Worm (Caenorhabditis elegans) whole organism, late embryonic: Measurements from ENCODE around the gene C15C8.6.
A peak's percentile ranks its signal among the peaks of the same experiment; 100 is the strongest.

Source experiments
- C38D4.7 ChIP-seq: fragments of 200-800 bp; sonication (Bioruptor generic); optimal IDR thresholded peaks from 2 replicates; lab custom pipeline; 2018; ENCODE audit warnings: mild to moderate bottlenecking, missing genetic modification characterization, moderate library complexity, missing compliant biosample characterization
- K09A11.1 ChIP-seq: sonication (generic microtip); optimal IDR thresholded peaks from 2 replicates; lab custom pipeline; 2017; ENCODE audit warnings: antibody characterized with exemption, mild to moderate bottlenecking, missing genetic modification characterization, missing compliant biosample characterization; ENCODE audit not compliant: insufficient read depth
- T23F11.4 ChIP-seq: fragments of 200-800 bp; sonication (Bioruptor generic); optimal IDR thresholded peaks from 2 replicates; lab custom pipeline; 2018; ENCODE audit warnings: mild to moderate bottlenecking, missing genetic modification characterization, missing compliant biosample characterization
- Y22D7AL.16 ChIP-seq: sonication (generic microtip); optimal IDR thresholded peaks from 2 replicates; lab custom pipeline; 2016; ENCODE audit warnings: missing genetic modification characterization, missing compliant biosample characterization
- ceh-14 ChIP-seq: sonication (generic microtip); optimal IDR thresholded peaks from 2 replicates; lab custom pipeline; 2016; ENCODE audit warnings: missing genotype, missing genetic modification characterization, missing compliant biosample characterization
- ceh-19 ChIP-seq: fragments of 200-800 bp; sonication (Bioruptor generic); optimal IDR thresholded peaks from 2 replicates; lab custom pipeline; 2018; ENCODE audit warnings: mild to moderate bottlenecking, missing genetic modification characterization, missing compliant biosample characterization
- ceh-22 ChIP-seq: sonication (generic microtip); optimal IDR thresholded peaks from 2 replicates; lab custom pipeline; 2017; ENCODE audit warnings: missing biosample characterization, missing genetic modification characterization
- ceh-30 ChIP-seq: fragments of 150-350 bp; optimal IDR thresholded peaks from 2 replicates; lab custom pipeline; 2014; ENCODE audit warnings: missing biosample characterization, missing genetic modification characterization
- ceh-6 ChIP-seq: fragments of 200-800 bp; sonication (Bioruptor generic); optimal IDR thresholded peaks from 2 replicates; lab custom pipeline; 2018; ENCODE audit warnings: mild to moderate bottlenecking, missing genetic modification characterization, missing compliant biosample characterization
- che-1 ChIP-seq: sonication (generic microtip); optimal IDR thresholded peaks from 2 replicates; lab custom pipeline; 2016; ENCODE audit warnings: mild to moderate bottlenecking, missing genetic modification characterization, missing compliant biosample characterization
- dmd-4 ChIP-seq: sonication (generic microtip); optimal IDR thresholded peaks from 2 replicates; lab custom pipeline; 2016; ENCODE audit warnings: borderline replicate concordance, missing genetic modification characterization, missing compliant biosample characterization
- dve-1 ChIP-seq: sonication (generic microtip); optimal IDR thresholded peaks from 2 replicates; lab custom pipeline; 2017; ENCODE audit warnings: antibody characterized with exemption, mild to moderate bottlenecking, missing genetic modification characterization, missing compliant biosample characterization
- ets-4 ChIP-seq: sonication (generic microtip); optimal IDR thresholded peaks from 2 replicates; lab custom pipeline; 2016; ENCODE audit warnings: missing genetic modification characterization, missing compliant biosample characterization
- eyg-1 ChIP-seq: sonication (generic microtip); optimal IDR thresholded peaks from 2 replicates; lab custom pipeline; 2016; ENCODE audit warnings: missing genotype, missing genetic modification characterization, missing compliant biosample characterization
- fkh-10 ChIP-seq: fragments of 150-350 bp; optimal IDR thresholded peaks from 2 replicates; lab custom pipeline; 2014; ENCODE audit warnings: missing biosample characterization, missing genetic modification reagents, missing genetic modification characterization
- fkh-6 ChIP-seq: sonication (generic microtip); optimal IDR thresholded peaks from 2 replicates; lab custom pipeline; 2016; ENCODE audit warnings: missing genetic modification characterization, missing compliant biosample characterization
- hlh-13 ChIP-seq: fragments of 200-800 bp; sonication (Bioruptor generic); optimal IDR thresholded peaks from 2 replicates; lab custom pipeline; 2018; ENCODE audit warnings: mild to moderate bottlenecking, missing genetic modification characterization, missing compliant biosample characterization
- lim-6 ChIP-seq: sonication (generic microtip); optimal IDR thresholded peaks from 2 replicates; lab custom pipeline; 2016; ENCODE audit warnings: missing genetic modification characterization, missing compliant biosample characterization
- nfya-1 ChIP-seq: sonication (generic microtip); optimal IDR thresholded peaks from 2 replicates; lab custom pipeline; 2017; ENCODE audit warnings: missing genetic modification characterization, mild to moderate bottlenecking, missing compliant biosample characterization, antibody characterized with exemption, moderate library complexity
- pag-3 ChIP-seq: sonication (generic microtip); optimal IDR thresholded peaks from 2 replicates; lab custom pipeline; 2016; ENCODE audit warnings: missing compliant biosample characterization, missing genetic modification characterization, borderline replicate concordance
- pax-1 ChIP-seq: fragments of 150-350 bp; optimal IDR thresholded peaks from 2 replicates; lab custom pipeline; 2014; ENCODE audit warnings: missing biosample characterization, missing genetic modification characterization
- pha-4 ChIP-seq: fragments of 150-350 bp; optimal IDR thresholded peaks from 2 replicates; lab custom pipeline; 2018; ENCODE audit warnings: missing biosample characterization, missing genetic modification reagents, missing genetic modification characterization
- rnt-1 ChIP-seq: sonication (generic microtip); optimal IDR thresholded peaks from 2 replicates; lab custom pipeline; 2016; ENCODE audit warnings: missing genetic modification characterization, missing compliant biosample characterization
- sdc-2 ChIP-seq: sonication (generic microtip); optimal IDR thresholded peaks from 2 replicates; lab custom pipeline; 2016; ENCODE audit warnings: missing genotype, missing genetic modification characterization, missing compliant biosample characterization
- sox-2 ChIP-seq: fragments of 200-800 bp; sonication (Bioruptor generic); IDR thresholded peaks from 2 replicates; pipeline ENCODE4 v1.3.6; 2022; ENCODE audit warnings: missing genetic modification reagents, missing genetic modification characterization, missing compliant biosample characterization
- ttx-3 ChIP-seq: sonication (generic microtip); optimal IDR thresholded peaks from 2 replicates; lab custom pipeline; 2016; ENCODE audit warnings: missing genetic modification reagents, missing genetic modification characterization, missing compliant biosample characterization
- unc-42 ChIP-seq: sonication (generic microtip); optimal IDR thresholded peaks from 2 replicates; lab custom pipeline; 2016; ENCODE audit warnings: missing genotype, missing genetic modification characterization, missing compliant biosample characterization
- unc-55 ChIP-seq: sonication (generic microtip); optimal IDR thresholded peaks from 2 replicates; lab custom pipeline; 2017; ENCODE audit warnings: missing biosample characterization, missing genetic modification reagents, missing genetic modification characterization

The C15C8.6 gene

ce11 chrV:12773852-12774251 lies 22.5 kb upstream of the C15C8.6 start:
- TF ChIP-seq unc-55 (GFP tag; lab: Kevin White, UChicago): no peak
- TF ChIP-seq hlh-13 (GFP tag; lab: Kevin White, UChicago): no peak
- no peak for TF ChIP-seq C38D4.7 (GFP tag; lab: Kevin White, UChicago)
- no peak for TF ChIP-seq ceh-30 (tag; lab: Kevin White, UChicago)
- no peak for TF ChIP-seq ets-4 (tag; lab: Kevin White, UChicago)
- TF ChIP-seq Y22D7AL.16 (tag; lab: Kevin White, UChicago): no peak
- TF ChIP-seq sox-2: no peak
- no peak for TF ChIP-seq dmd-4 (tag; lab: Kevin White, UChicago)
- no peak for TF ChIP-seq pha-4 (tag; lab: Kevin White, UChicago)
- no peak for TF ChIP-seq T23F11.4 (GFP tag; lab: Kevin White, UChicago)
- TF ChIP-seq ceh-22 (tag; lab: Kevin White, UChicago): no peak
- TF ChIP-seq eyg-1 (tag; lab: Kevin White, UChicago): no peak
- TF ChIP-seq unc-42 (tag; lab: Kevin White, UChicago): no peak
- TF ChIP-seq rnt-1: no peak

- TF ChIP-seq lim-6 (tag; lab: Kevin White, UChicago): no peak
- TF ChIP-seq ceh-19 (GFP tag; lab: Kevin White, UChicago): no peak
- no peak for TF ChIP-seq unc-55 (GFP tag; lab: Kevin White, UChicago)
- no peak for TF ChIP-seq T23F11.4 (GFP tag; lab: Kevin White, UChicago)
- TF ChIP-seq sdc-2 (tag; lab: Kevin White, UChicago): no peak
- TF ChIP-seq K09A11.1 (tag; lab: Kevin White, UChicago): no peak
- TF ChIP-seq fkh-6 (tag; lab: Kevin White, UChicago): no peak
- TF ChIP-seq ttx-3 (tag; lab: Kevin White, UChicago): no peak
- TF ChIP-seq pax-1 (tag; lab: Kevin White, UChicago): no peak
- no peak for TF ChIP-seq ets-4 (tag; lab: Kevin White, UChicago)
- TF ChIP-seq ceh-14: no peak
- no peak for TF ChIP-seq ceh-22 (tag; lab: Kevin White, UChicago)
- TF ChIP-seq fkh-10 (GFP tag; lab: Kevin White, UChicago): no peak
Observed at ce11 chrV:12773222-12773621, 21.9 kb upstream of the C15C8.6 start, which contains the start of gene ZC455.1. ZC455.1 (plus strand) TSS chrV:12773522.

ce11 chrV:12768946-12769345 lies 17.6 kb upstream of the C15C8.6 start, which contains the start of gene srt-43:
srt-43 (plus strand) TSS chrV:12769246.
- no peak for TF ChIP-seq ceh-19 (GFP tag; lab: Kevin White, UChicago)
- TF ChIP-seq sox-2: no peak
- no peak for TF ChIP-seq lim-6 (tag; lab: Kevin White, UChicago)
- TF ChIP-seq, all 69 proteins: peak for 0

- TF ChIP-seq K09A11.1 (tag; lab: Kevin White, UChicago): no peak
- peak; percentile 11 for TF ChIP-seq nfya-1 (tag; lab: Kevin White, UChicago)
- TF ChIP-seq, all 69 proteins: peak for 1
Observed at ce11 chrV:12763291-12763995, 12.1 kb upstream of the C15C8.6 start, which contains the start of the genes abcf-1 and scc-3. abcf-1 (minus strand) TSS chrV:12763375. scc-3 (plus strand) TSS chrV:12763945.

- TF ChIP-seq che-1 (tag; lab: Kevin White, UChicago): no peak
- TF ChIP-seq dve-1 (tag; lab: Kevin White, UChicago): no peak
- TF ChIP-seq pag-3 (tag; lab: Kevin White, UChicago): no peak
- no peak for TF ChIP-seq rnt-1
Observed at ce11 chrV:12760913-12761312, 9.6 kb upstream of the C15C8.6 start, which contains the start of gene F18E2.15. F18E2.15 (minus strand) TSS chrV:12761013.

- TF ChIP-seq ceh-6 (GFP tag; lab: Kevin White, UChicago) (no peak), Y22D7AL.16 (tag; lab: Kevin White, UChicago) (no peak), dmd-4 (tag; lab: Kevin White, UChicago) (no peak)
Observed at ce11 chrV:12759660-12760059, 8.3 kb upstream of the C15C8.6 start, which contains the start of gene papl-1. papl-1 (minus strand) TSS chrV:12759760.
